Worm (Caenorhabditis elegans) whole organism, late embryonic: Measurements from ENCODE around the gene D1025.1.

Source experiments
- ama-1 ChIP-seq: fragments of 150-350 bp; optimal IDR thresholded peaks from 2 replicates; lab custom pipeline; 2014
- ceh-18 ChIP-seq: sonication (generic microtip); optimal IDR thresholded peaks from 2 replicates; lab custom pipeline; 2016; ENCODE audit warnings: missing genetic modification characterization, missing compliant biosample characterization
- ceh-45 ChIP-seq: fragments of 200-800 bp; sonication (Bioruptor generic); IDR thresholded peaks from 2 replicates; pipeline ENCODE4 v1.3.6; 2022; ENCODE audit warnings: missing genetic modification reagents, missing genetic modification characterization, missing compliant biosample characterization
- ceh-48 ChIP-seq: sonication (generic microtip); optimal IDR thresholded peaks from 2 replicates; lab custom pipeline; 2016; ENCODE audit warnings: missing genetic modification characterization, inconsistent platforms, missing compliant biosample characterization
- elt-2 ChIP-seq: sonication (generic microtip); optimal IDR thresholded peaks from 2 replicates; lab custom pipeline; 2016; ENCODE audit warnings: missing genetic modification reagents, missing genetic modification characterization, missing compliant biosample characterization
- lim-6 ChIP-seq: sonication (generic microtip); optimal IDR thresholded peaks from 2 replicates; lab custom pipeline; 2016; ENCODE audit warnings: missing genetic modification characterization, missing compliant biosample characterization
- unc-86 ChIP-seq: sonication (generic microtip); optimal IDR thresholded peaks from 2 replicates; lab custom pipeline; 2016; ENCODE audit warnings: missing genetic modification characterization, missing compliant biosample characterization

DNA sequence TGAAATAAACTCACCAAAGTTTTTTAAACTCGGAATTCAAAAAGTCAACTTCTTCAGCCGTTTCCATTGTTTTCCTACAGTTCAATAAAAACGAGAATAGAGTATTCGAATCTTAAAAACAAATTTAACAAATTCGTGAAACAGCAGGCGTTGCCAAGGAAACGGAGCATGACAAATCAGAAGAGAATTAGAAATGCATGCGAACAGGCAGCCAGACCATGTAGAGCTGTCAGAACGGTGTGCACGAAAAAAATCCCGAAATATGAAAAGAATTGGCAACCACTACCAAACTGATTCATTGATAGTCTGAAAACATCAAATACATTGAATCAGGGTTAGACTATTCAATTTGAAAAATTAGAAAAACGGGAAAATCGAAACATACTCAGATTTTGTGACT, 21.4 kb downstream of the D1025.1 start, which contains the start of gene fbxa-81:
- no peak for TF ChIP-seq unc-86 (tag; lab: Kevin White, UChicago)
- TF ChIP-seq lim-6, result no peak
- no peak for TF ChIP-seq ama-1 (lab: Kevin White, UChicago)
- no peak for TF ChIP-seq ceh-45 (GFP tag; lab: Robert Waterston, UW)
- TF ChIP-seq ceh-48, result no peak
- no peak for TF ChIP-seq ceh-18
- TF ChIP-seq elt-2 (tag; lab: Kevin White, UChicago), result no peak
